Worm (Caenorhabditis elegans) whole organism, L3 larva: Measurements from ENCODE around the gene F41B4.2.
A peak's percentile ranks its signal among the peaks of the same experiment; 100 is the strongest.

Source experiments
- R02D3.7 ChIP-seq: fragments of 150-350 bp; optimal IDR thresholded peaks from 2 replicates; lab custom pipeline; 2014; ENCODE audit warnings: missing biosample characterization, missing genetic modification characterization
- aly-2 ChIP-seq: fragments of 150-350 bp; optimal IDR thresholded peaks from 2 replicates; lab custom pipeline; 2014; ENCODE audit warnings: missing biosample characterization, missing genetic modification characterization
- ama-1 ChIP-seq: fragments of 150-350 bp; optimal IDR thresholded peaks from 2 replicates; lab custom pipeline; 2018
- ceh-16 ChIP-seq: sonication (generic microtip); optimal IDR thresholded peaks from 2 replicates; lab custom pipeline; 2017; ENCODE audit warnings: missing biosample characterization, missing genetic modification characterization
- ceh-28 ChIP-seq: fragments of 150-350 bp; optimal IDR thresholded peaks from 2 replicates; lab custom pipeline; 2014; ENCODE audit warnings: missing biosample characterization, missing genetic modification reagents, missing genetic modification characterization
- ceh-82 ChIP-seq: fragments of 150-350 bp; optimal IDR thresholded peaks from 2 replicates; lab custom pipeline; 2014; ENCODE audit warnings: missing biosample characterization, missing genetic modification characterization
- egl-27 ChIP-seq: sonication (generic microtip); optimal IDR thresholded peaks from 4 replicates; lab custom pipeline; 2017; ENCODE audit warnings: missing biosample characterization, missing genetic modification reagents, missing genetic modification characterization
- egl-5 ChIP-seq: fragments of 150-350 bp; optimal IDR thresholded peaks from 2 replicates; lab custom pipeline; 2017; ENCODE audit warnings: missing biosample characterization, missing genetic modification reagents, missing genetic modification characterization, inconsistent platforms
- elt-2 ChIP-seq: sonication (generic microtip); optimal IDR thresholded peaks from 2 replicates; lab custom pipeline; 2016; ENCODE audit warnings: missing genetic modification reagents, mild to moderate bottlenecking, missing genetic modification characterization, missing compliant biosample characterization
- eor-1 ChIP-seq, 2 experiments: fragments of 150-350 bp; optimal IDR thresholded peaks; 2 replicates each; lab custom pipeline; 2014 to 2018; ENCODE audit warnings: missing biosample characterization in 2 of 2, missing genetic modification characterization in 2 of 2
- fkh-10 ChIP-seq: sonication (generic microtip); optimal IDR thresholded peaks from 2 replicates; lab custom pipeline; 2017; ENCODE audit warnings: missing biosample characterization, missing genetic modification reagents, missing genetic modification characterization
- hmg-11 ChIP-seq: sonication (generic microtip); optimal IDR thresholded peaks from 2 replicates; lab custom pipeline; 2016; ENCODE audit warnings: missing genetic modification characterization, missing compliant biosample characterization
- jun-1 ChIP-seq: fragments of 150-350 bp; optimal IDR thresholded peaks from 2 replicates; lab custom pipeline; 2014; ENCODE audit warnings: missing biosample characterization, missing genetic modification reagents, missing genetic modification characterization
- lin-39 ChIP-seq: fragments of 150-350 bp; optimal IDR thresholded peaks from 2 replicates; lab custom pipeline; 2018; ENCODE audit warnings: missing biosample characterization, missing genetic modification reagents, missing genetic modification characterization
- lsy-12 ChIP-seq: sonication (generic microtip); optimal IDR thresholded peaks from 2 replicates; lab custom pipeline; 2016; ENCODE audit warnings: mild to moderate bottlenecking, missing genetic modification characterization, missing compliant biosample characterization
- mml-1 ChIP-seq: fragments of 150-350 bp; sonication (generic microtip); optimal IDR thresholded peaks from 3 replicates; lab custom pipeline; 2014; ENCODE audit warnings: missing biosample characterization, missing genetic modification characterization
- nfya-1 ChIP-seq: sonication (generic microtip); optimal IDR thresholded peaks from 2 replicates; lab custom pipeline; 2017; ENCODE audit warnings: missing genetic modification characterization, mild to moderate bottlenecking, missing compliant biosample characterization, antibody characterized with exemption, moderate library complexity; ENCODE audit not compliant: insufficient read depth
- nhr-12 ChIP-seq: fragments of 150-350 bp; optimal IDR thresholded peaks from 2 replicates; lab custom pipeline; 2014; ENCODE audit warnings: missing biosample characterization, missing genetic modification characterization
- nhr-237 ChIP-seq: fragments of 150-350 bp; optimal IDR thresholded peaks from 2 replicates; lab custom pipeline; 2014; ENCODE audit warnings: missing biosample characterization, missing genetic modification characterization
- nhr-25 ChIP-seq: sonication (generic microtip); optimal IDR thresholded peaks from 2 replicates; lab custom pipeline; 2017; ENCODE audit warnings: missing biosample characterization, missing genetic modification characterization
- nhr-28 ChIP-seq: fragments of 150-350 bp; optimal IDR thresholded peaks from 2 replicates; lab custom pipeline; 2014; ENCODE audit warnings: missing biosample characterization, missing genetic modification characterization
- nhr-43 ChIP-seq: sonication (generic microtip); optimal IDR thresholded peaks from 2 replicates; lab custom pipeline; 2016; ENCODE audit warnings: mild to moderate bottlenecking, missing genetic modification characterization, missing compliant biosample characterization; ENCODE audit not compliant: poor library complexity, severe bottlenecking
- nhr-76 ChIP-seq: fragments of 150-350 bp; sonication (generic microtip); optimal IDR thresholded peaks from 5 replicates; lab custom pipeline; 2014; ENCODE audit warnings: missing biosample characterization, missing genetic modification characterization
- nhr-77 ChIP-seq: fragments of 150-350 bp; optimal IDR thresholded peaks from 2 replicates; lab custom pipeline; 2014; ENCODE audit warnings: missing biosample characterization, missing genetic modification characterization
- pha-4 ChIP-seq: fragments of 150-350 bp; optimal IDR thresholded peaks from 2 replicates; lab custom pipeline; 2014; ENCODE audit warnings: missing biosample characterization, missing genetic modification reagents, missing genetic modification characterization
- pqm-1 ChIP-seq: fragments of 150-350 bp; optimal IDR thresholded peaks from 2 replicates; lab custom pipeline; 2017; ENCODE audit warnings: missing biosample characterization, missing genetic modification characterization, inconsistent platforms
- snpc-4 ChIP-seq: fragments of 150-350 bp; optimal IDR thresholded peaks from 2 replicates; lab custom pipeline; 2014; ENCODE audit warnings: missing biosample characterization, missing genetic modification characterization
- unc-39 ChIP-seq: sonication (generic microtip); optimal IDR thresholded peaks from 4 replicates; lab custom pipeline; 2017; ENCODE audit warnings: missing biosample characterization, missing genetic modification characterization
- unc-62 ChIP-seq: fragments of 150-350 bp; sonication (generic microtip); optimal IDR thresholded peaks from 4 replicates; lab custom pipeline; 2014; ENCODE audit warnings: missing biosample characterization, missing genetic modification reagents, missing genetic modification characterization
- zag-1 ChIP-seq: fragments of 150-350 bp; optimal IDR thresholded peaks from 2 replicates; lab custom pipeline; 2014; ENCODE audit warnings: missing biosample characterization, missing genetic modification characterization
- ztf-11 ChIP-seq: fragments of 150-350 bp; optimal IDR thresholded peaks from 2 replicates; lab custom pipeline; 2014; ENCODE audit warnings: missing biosample characterization, missing genetic modification characterization
- ztf-4 ChIP-seq: fragments of 150-350 bp; optimal IDR thresholded peaks from 2 replicates; lab custom pipeline; 2014; ENCODE audit warnings: missing biosample characterization, missing genetic modification characterization

Gene F41B4.2

DNA sequence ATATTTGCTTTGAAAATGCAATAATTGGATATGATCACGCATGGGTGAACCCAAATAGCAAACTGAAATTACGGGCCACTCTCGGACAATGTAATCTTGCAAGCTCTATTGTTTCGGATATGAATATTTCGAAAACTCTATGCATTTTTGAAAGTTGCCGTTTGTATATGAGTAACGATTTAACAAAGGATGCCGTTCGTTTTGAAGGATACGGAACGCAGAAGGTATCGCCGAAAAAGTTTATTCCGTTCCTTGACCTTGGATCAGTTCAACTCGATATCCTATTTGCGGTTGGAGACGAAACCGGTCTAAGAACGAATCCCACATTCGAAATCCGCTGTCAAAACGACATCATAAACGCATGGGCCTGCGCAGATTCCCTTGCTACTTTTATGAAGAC is 22.0 kb downstream of the F41B4.2 start:
- TF ChIP-seq eor-1 (tag; optimal IDR thresholded peaks at IDR 0.05; lab: Kevin White, UChicago) (no peak), nhr-237 (tag; lab: Kevin White, UChicago) (no peak), unc-39 (tag; lab: Kevin White, UChicago) (no peak), ceh-16 (tag; lab: Kevin White, UChicago) (no peak), lin-39 (tag; lab: Kevin White, UChicago) (no peak), ceh-28 (tag; lab: Kevin White, UChicago) (no peak), egl-27 (tag; lab: Kevin White, UChicago) (no peak), nhr-77 (tag; lab: Kevin White, UChicago) (no peak)

- peak; percentile 49 for TF ChIP-seq nhr-25 (tag; lab: Kevin White, UChicago)
- TF ChIP-seq jun-1 (tag; lab: Kevin White, UChicago): peak; percentile 28
- TF ChIP-seq lsy-12: peak; percentile 50
- no peak for TF ChIP-seq fkh-10 (GFP tag; lab: Kevin White, UChicago)
- TF ChIP-seq elt-2 (tag; lab: Kevin White, UChicago): peak; percentile 73
- peak; percentile 76 for TF ChIP-seq pha-4 (tag; lab: Kevin White, UChicago)
- peak; percentile 10 for TF ChIP-seq pqm-1 (tag; lab: Kevin White, UChicago)
- no peak for TF ChIP-seq ceh-82 (tag; lab: Kevin White, UChicago)
- no peak for TF ChIP-seq R02D3.7 (tag; lab: Kevin White, UChicago)
- no peak for TF ChIP-seq ztf-11 (tag; lab: Kevin White, UChicago)
- no peak for TF ChIP-seq ztf-4 (tag; lab: Kevin White, UChicago)
- TF ChIP-seq nhr-12 (tag; lab: Kevin White, UChicago): no peak
These were observed 26.4 kb downstream of the F41B4.2 start for ce11 chrX:6808640-6809039.

ce11 chrX:6808239-6808638 is 26.8 kb downstream of the F41B4.2 start:
- TF ChIP-seq lsy-12 (no peak), zag-1 (no peak), ceh-82 (tag; lab: Kevin White, UChicago) (no peak), egl-5 (tag; lab: Kevin White, UChicago) (peak; percentile 33), nhr-25 (tag; lab: Kevin White, UChicago) (no peak), nfya-1 (tag; lab: Kevin White, UChicago) (peak; percentile 15), lin-39 (tag; lab: Kevin White, UChicago) (peak; percentile 38), unc-62 (GFP tag; lab: Kevin White, UChicago) (no peak), nhr-12 (tag; lab: Kevin White, UChicago) (no peak)

DNA sequence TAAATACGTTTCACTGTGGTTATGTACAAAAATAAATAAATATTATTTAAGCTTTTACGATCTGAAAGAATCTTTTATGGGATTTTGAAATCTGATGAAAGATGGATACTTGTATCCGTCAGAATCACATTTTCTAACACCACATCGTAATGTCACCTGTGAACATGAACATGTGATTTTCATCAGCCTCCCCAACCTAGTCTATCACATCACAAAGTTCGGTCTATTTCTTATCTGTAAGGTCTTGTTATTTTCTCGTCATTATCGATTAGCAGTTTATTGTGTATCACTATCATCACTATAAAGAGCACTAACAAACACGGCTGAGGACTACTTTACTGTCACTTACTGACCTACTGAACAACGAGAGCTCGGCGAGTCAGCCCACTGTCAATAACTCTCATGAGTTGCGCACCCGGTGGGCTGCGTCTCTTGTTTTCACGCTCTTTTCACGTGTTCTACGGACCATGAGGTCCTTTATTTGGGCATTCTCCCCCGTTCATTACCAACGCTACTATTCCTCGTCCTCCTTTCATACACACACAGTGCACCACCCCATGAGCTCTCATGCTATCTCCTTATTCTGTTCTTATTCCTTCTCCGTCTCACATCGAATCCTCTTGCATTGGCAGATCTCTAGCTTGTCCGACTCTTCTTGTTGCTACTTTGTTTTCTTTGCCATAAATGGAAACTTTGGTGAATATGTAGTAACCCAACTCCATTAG is 27.8 kb downstream of the F41B4.2 start:
- no peak for TF ChIP-seq ceh-82 (tag; lab: Kevin White, UChicago)
- TF ChIP-seq elt-2 (tag; lab: Kevin White, UChicago): peak; percentile 68
- no peak for TF ChIP-seq snpc-4 (tag; lab: Kevin White, UChicago)
- peak; percentile 16 for TF ChIP-seq jun-1 (tag; lab: Kevin White, UChicago)
- TF ChIP-seq ceh-28 (tag; lab: Kevin White, UChicago): peak; percentile 33
- no peak for TF ChIP-seq nhr-77 (tag; lab: Kevin White, UChicago)
- TF ChIP-seq ama-1 (lab: Kevin White, UChicago): peak; percentile 32
- TF ChIP-seq nfya-1 (tag; lab: Kevin White, UChicago): no peak
- TF ChIP-seq nhr-76 (tag; lab: Kevin White, UChicago): no peak
- peak; percentile 74 for TF ChIP-seq pqm-1 (tag; lab: Kevin White, UChicago)
- no peak for TF ChIP-seq aly-2 (tag; lab: Kevin White, UChicago)
- TF ChIP-seq mml-1 (tag; lab: Kevin White, UChicago): peak; percentile 49
- TF ChIP-seq R02D3.7 (tag; lab: Kevin White, UChicago): no peak
- TF ChIP-seq nhr-237 (tag; lab: Kevin White, UChicago): no peak
- TF ChIP-seq nhr-12 (tag; lab: Kevin White, UChicago): no peak
- no peak for TF ChIP-seq nhr-28 (tag; lab: Kevin White, UChicago)
- TF ChIP-seq hmg-11: no peak
- no peak for TF ChIP-seq unc-39 (tag; lab: Kevin White, UChicago)
- no peak for TF ChIP-seq egl-5 (tag; lab: Kevin White, UChicago)

ce11 chrX:6806463-6806862 is 28.6 kb downstream of the F41B4.2 start, which contains the start of gene atg-2:
Gene atg-2 (plus strand): TSS chrX:6806763.
- no peak for TF ChIP-seq nhr-76 (tag; lab: Kevin White, UChicago)
- TF ChIP-seq nhr-43 (tag; lab: Kevin White, UChicago): no peak
- TF ChIP-seq, all 47 proteins: peak for 0
